Worm (Caenorhabditis elegans) whole organism, L4 larva: Measurements from ENCODE around the gene ZC250.5.

Experiments
- aha-1 ChIP-seq: fragments of 150-350 bp; peaks from one replicate; lab custom pipeline; 2014; ENCODE audit warnings: missing biosample characterization, missing genetic modification characterization
- ceh-28 ChIP-seq: fragments of 150-350 bp; optimal IDR thresholded peaks from 2 replicates; lab custom pipeline; 2014; ENCODE audit warnings: missing biosample characterization, missing genetic modification reagents, missing genetic modification characterization
- hlh-11 ChIP-seq: fragments of 200-800 bp; sonication (Bioruptor generic); optimal IDR thresholded peaks from 2 replicates; lab custom pipeline; 2018; ENCODE audit warnings: mild to moderate bottlenecking, missing genetic modification characterization, missing compliant biosample characterization
- lsy-2 ChIP-seq, 2 experiments: fragments of 150-350 bp in 1 of 2; sonication (generic microtip) in 1 of 2; optimal IDR thresholded peaks; 2 replicates each; lab custom pipeline; 2014 to 2017; ENCODE audit warnings: missing biosample characterization in 2 of 2, missing genetic modification characterization in 2 of 2
- mdl-1 ChIP-seq, 2 experiments: fragments of 150-350 bp in 1 of 2; sonication (generic microtip) in 1 of 2; optimal IDR thresholded peaks; 2 replicates each; lab custom pipeline; 2014 to 2017; ENCODE audit warnings: missing biosample characterization in 2 of 2, missing genetic modification characterization in 2 of 2
- mxl-2 ChIP-seq: fragments of 200-800 bp; sonication (Bioruptor generic); conservative IDR thresholded peaks from 2 replicates; pipeline ENCODE4 v1.3.6; 2022; ENCODE audit warnings: missing genetic modification reagents, missing genetic modification characterization, missing compliant biosample characterization
- nhr-111 ChIP-seq: fragments of 200-800 bp; sonication (Bioruptor generic); optimal IDR thresholded peaks from 2 replicates; lab custom pipeline; 2018; ENCODE audit warnings: mild to moderate bottlenecking, missing genetic modification characterization, missing compliant biosample characterization
- nhr-237 ChIP-seq: sonication (generic microtip); optimal IDR thresholded peaks from 2 replicates; lab custom pipeline; 2017; ENCODE audit warnings: missing biosample characterization, missing genetic modification characterization
- nhr-25 ChIP-seq: sonication (generic microtip); optimal IDR thresholded peaks from 2 replicates; lab custom pipeline; 2017; ENCODE audit warnings: missing genetic modification characterization, mild to moderate bottlenecking, missing compliant biosample characterization, antibody characterized with exemption, moderate library complexity, borderline replicate concordance; ENCODE audit not compliant: insufficient read depth
- nhr-6 ChIP-seq: fragments of 150-350 bp; optimal IDR thresholded peaks from 2 replicates; lab custom pipeline; 2014; ENCODE audit warnings: missing biosample characterization, missing genetic modification characterization
- skn-1 ChIP-seq: fragments of 150-350 bp; optimal IDR thresholded peaks from 2 replicates; lab custom pipeline; 2014; ENCODE audit warnings: missing biosample characterization, missing genetic modification characterization
- unc-130 ChIP-seq: sonication (generic microtip); optimal IDR thresholded peaks from 2 replicates; lab custom pipeline; 2016; ENCODE audit warnings: missing genetic modification reagents, missing genetic modification characterization, missing compliant biosample characterization
- unc-62 ChIP-seq, 3 experiments: fragments of 150-350 bp in 1 of 3; sonication (generic microtip); optimal IDR thresholded peaks in 2 of 3; peaks in 1 of 3; 1 replicate in 1 of 3; 2 replicates in 2 of 3; lab custom pipeline; 2014 to 2017; ENCODE audit warnings: missing biosample characterization in 3 of 3, missing genetic modification characterization in 3 of 3, missing genetic modification reagents in 3 of 3, missing genotype in 1 of 3

DNA sequence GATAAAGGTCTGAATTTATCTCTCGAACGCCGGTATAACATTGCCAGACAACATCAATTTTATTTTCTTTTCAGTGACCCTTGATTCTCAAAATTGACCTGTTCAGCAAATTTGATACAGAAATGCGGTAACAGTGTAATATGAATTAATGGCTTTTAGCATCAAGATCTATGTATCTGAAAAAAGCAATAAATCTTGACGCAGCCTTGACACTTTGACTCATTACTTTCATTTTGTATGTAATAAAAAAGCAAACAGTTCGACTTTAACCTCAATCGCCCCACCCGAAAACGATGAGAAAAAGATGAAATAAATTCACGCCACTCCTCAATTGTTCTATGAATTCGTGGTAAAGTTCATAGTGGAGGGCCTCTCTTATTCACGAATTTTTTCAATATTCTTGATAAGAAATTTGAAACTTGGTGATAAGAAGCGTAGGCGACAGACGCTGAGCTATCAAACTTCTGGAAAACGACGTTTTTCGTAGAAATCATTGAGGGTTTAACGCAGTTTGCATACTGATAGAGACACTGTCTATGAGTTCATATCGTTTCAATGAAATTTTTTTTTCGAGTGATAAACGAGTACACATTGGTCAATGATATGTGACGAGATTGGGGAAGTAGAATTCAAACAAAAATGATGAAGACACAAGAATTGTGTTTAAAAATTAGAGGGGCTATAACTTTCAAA lies 16.0 kb downstream of the ZC250.5 start:
- TF ChIP-seq skn-1 (tag; lab: Kevin White, UChicago) (no peak), hlh-11 (peak; percentile 77), mdl-1 (tag; optimal IDR thresholded peaks at IDR 0.05; lab: Kevin White, UChicago) (no peak), unc-130 (GFP tag; lab: Kevin White, UChicago) (no peak), lsy-2 (tag; optimal IDR thresholded peaks at IDR 0.05; lab: Kevin White, UChicago) (no peak), nhr-25 (no peak), mxl-2 (GFP tag; lab: Robert Waterston, UW) (no peak), ceh-28 (tag; lab: Kevin White, UChicago) (no peak), nhr-237 (tag; lab: Kevin White, UChicago) (no peak), nhr-6 (tag; lab: Kevin White, UChicago) (no peak), unc-62 (GFP tag; optimal IDR thresholded peaks at IDR 0.05 in 1 of 2; lab: Kevin White, UChicago) (no peak), unc-62 (tag; optimal IDR thresholded peaks at IDR 0.05; lab: Kevin White, UChicago) (no peak), aha-1 (peak; percentile 7), nhr-111 (GFP tag; lab: Kevin White, UChicago) (no peak)
